Fruit fly (Drosophila melanogaster) whole organism, pupa: Measurements from ENCODE around the gene phtm.

ENCODE experiments used
- CG10348 ChIP-seq: fragments of 200-800 bp; sonication (Bioruptor generic); IDR thresholded peaks from 2 replicates; pipeline ENCODE4 v1.3.6; 2022; ENCODE audit warnings: missing biosample characterization, missing genetic modification characterization
- CG12605 ChIP-seq: fragments of 200-800 bp; sonication (Bioruptor generic); IDR thresholded peaks from 2 replicates; pipeline ENCODE4 v1.3.6; 2022; ENCODE audit warnings: missing biosample characterization, missing genetic modification characterization
- CG13204 ChIP-seq: fragments of 200-800 bp; sonication (Bioruptor generic); optimal IDR thresholded peaks from 2 replicates; lab custom pipeline; 2018; ENCODE audit warnings: missing biosample characterization, mild to moderate bottlenecking, missing genetic modification characterization, moderate library complexity
- CG14655 ChIP-seq: fragments of 200-800 bp; sonication (Bioruptor generic); optimal IDR thresholded peaks from 3 replicates; lab custom pipeline; 2017; ENCODE audit warnings: mild to moderate bottlenecking, missing biosample characterization, missing genetic modification reagents, missing genetic modification characterization
- CG15710 ChIP-seq: fragments of 200-800 bp; sonication (Bioruptor generic); optimal IDR thresholded peaks from 2 replicates; lab custom pipeline; 2018; ENCODE audit warnings: missing biosample characterization, mild to moderate bottlenecking, missing genetic modification characterization, moderate library complexity
- CG17806 ChIP-seq: fragments of 200-800 bp; sonication (Bioruptor generic); optimal IDR thresholded peaks from 2 replicates; lab custom pipeline; 2018; ENCODE audit warnings: missing biosample characterization, mild to moderate bottlenecking, missing genetic modification characterization, moderate library complexity
- CG32121 ChIP-seq: fragments of 200-800 bp; sonication (Bioruptor generic); IDR thresholded peaks from 2 replicates; pipeline ENCODE4 v1.3.6; 2022; ENCODE audit warnings: missing biosample characterization, missing genetic modification characterization
- CG34367 ChIP-seq: fragments of 200-800 bp; sonication (Bioruptor generic); optimal IDR thresholded peaks from 2 replicates; lab custom pipeline; 2018; ENCODE audit warnings: missing biosample characterization, mild to moderate bottlenecking, missing genetic modification characterization
- CG4496 ChIP-seq: fragments of 200-800 bp; sonication (Bioruptor generic); IDR thresholded peaks from 3 replicates; pipeline ENCODE4 v1.3.6; 2022; ENCODE audit warnings: missing biosample characterization, missing genetic modification characterization
- CG8159 ChIP-seq: fragments of 200-800 bp; sonication (Bioruptor generic); optimal IDR thresholded peaks from 3 replicates; lab custom pipeline; 2018; ENCODE audit warnings: missing biosample characterization, mild to moderate bottlenecking, missing genetic modification characterization, moderate library complexity
- CG8301 ChIP-seq: fragments of 200-800 bp; sonication (Bioruptor generic); optimal IDR thresholded peaks from 2 replicates; lab custom pipeline; 2018; ENCODE audit warnings: missing biosample characterization, mild to moderate bottlenecking, missing genetic modification characterization
- CG9948 ChIP-seq: fragments of 200-800 bp; sonication (Bioruptor generic); optimal IDR thresholded peaks from 2 replicates; lab custom pipeline; 2018; ENCODE audit warnings: missing biosample characterization, mild to moderate bottlenecking, missing genetic modification characterization, moderate library complexity
- D1 ChIP-seq: fragments of 200-800 bp; sonication (Bioruptor generic); optimal IDR thresholded peaks from 2 replicates; lab custom pipeline; 2018; ENCODE audit warnings: missing biosample characterization, mild to moderate bottlenecking, missing genetic modification characterization, moderate library complexity
- EcR ChIP-seq: fragments of 200-800 bp; sonication (Bioruptor generic); optimal IDR thresholded peaks from 3 replicates; lab custom pipeline; 2019; ENCODE audit warnings: missing biosample characterization, missing genetic modification characterization, mild to moderate bottlenecking, moderate library complexity, missing genetic modification reagents
- Ets98B ChIP-seq: fragments of 200-800 bp; sonication (Bioruptor generic); IDR thresholded peaks from 2 replicates; pipeline ENCODE4 v1.3.6; 2022; ENCODE audit warnings: missing biosample characterization, missing genetic modification characterization
- Pif1A ChIP-seq: fragments of 200-800 bp; sonication (Bioruptor generic); optimal IDR thresholded peaks from 3 replicates; lab custom pipeline; 2016; ENCODE audit warnings: missing biosample characterization, missing genetic modification characterization
- Pif1B ChIP-seq: fragments of 200-800 bp; sonication (Bioruptor generic); optimal IDR thresholded peaks from 3 replicates; lab custom pipeline; 2016; ENCODE audit warnings: missing biosample characterization, missing genetic modification characterization
- Snoo ChIP-seq: fragments of 200-800 bp; sonication (Bioruptor generic); optimal IDR thresholded peaks from 3 replicates; lab custom pipeline; 2017; ENCODE audit warnings: missing biosample characterization, mild to moderate bottlenecking, missing genetic modification characterization, inconsistent platforms
- fd96Ca ChIP-seq: fragments of 200-800 bp; sonication (Bioruptor generic); IDR thresholded peaks from 3 replicates; pipeline ENCODE4 v1.3.6; 2022; ENCODE audit warnings: missing biosample characterization, missing genetic modification characterization
- gl ChIP-seq: fragments of 200-800 bp; sonication (Bioruptor generic); optimal IDR thresholded peaks from 2 replicates; lab custom pipeline; 2018; ENCODE audit warnings: missing biosample characterization, mild to moderate bottlenecking, missing genetic modification characterization
- rn ChIP-seq: fragments of 200-800 bp; sonication (Bioruptor generic); IDR thresholded peaks from 2 replicates; pipeline ENCODE4 v1.3.6; 2022; ENCODE audit warnings: missing biosample characterization, missing genetic modification characterization

phtm gene

DNA sequence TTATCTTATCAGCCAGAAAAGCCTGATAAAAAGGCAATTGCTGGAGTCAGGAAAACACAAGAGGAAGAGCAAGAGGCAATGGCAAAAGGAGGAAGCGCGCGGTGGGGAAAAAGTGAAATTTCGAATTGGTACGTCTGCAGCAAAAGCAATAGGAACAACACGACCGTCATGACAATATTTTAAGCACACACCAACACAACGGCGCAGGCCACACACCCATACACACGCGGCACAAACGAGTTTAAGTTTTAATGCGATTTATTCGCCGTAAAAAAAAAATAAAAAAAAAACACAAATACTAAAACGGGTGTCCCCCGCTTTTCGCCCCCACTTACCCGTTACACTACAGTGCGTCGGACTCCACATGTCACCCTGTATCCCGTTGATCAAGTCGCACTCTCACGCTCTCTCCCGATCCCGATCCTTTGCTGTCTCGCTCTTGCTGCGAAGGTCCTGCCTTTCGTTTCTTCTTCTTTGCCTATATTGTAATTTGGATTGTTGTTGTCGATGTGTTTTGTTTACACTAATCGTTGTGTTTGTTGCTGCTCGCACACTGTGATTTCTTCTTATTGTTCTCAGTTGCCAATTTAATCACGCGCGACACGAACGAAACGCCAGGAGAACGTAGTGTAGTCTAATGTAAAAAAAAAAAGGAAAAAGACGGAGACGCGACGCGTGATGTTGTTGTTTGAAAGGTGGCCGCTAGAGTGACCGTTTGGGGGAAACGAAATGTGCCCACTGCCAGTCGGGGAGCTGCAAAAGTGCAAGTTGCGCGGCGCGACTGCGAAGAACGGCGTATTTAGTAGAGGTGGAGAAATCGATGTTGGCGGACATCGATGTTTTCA is 38.5 kb upstream of the phtm start, which contains the start of gene Rip11:
Rip11 (minus strand) TSS at position 794 of the 845 bp plus-strand sequence.
- peak; percentile 77 for TF ChIP-seq Snoo (tag; lab: Kevin White, UChicago)
- TF ChIP-seq rn = peak; percentile 44; the same call in 1 of the 2 replicates
- peak; percentile 67 for TF ChIP-seq CG15710 (tag; lab: Kevin White, UChicago)
- TF ChIP-seq Pif1B (GFP tag; lab: Kevin White, UChicago) = peak; percentile 69
- TF ChIP-seq gl = peak; percentile 80
- TF ChIP-seq EcR (GFP tag; lab: Kevin White, UChicago) = peak; percentile 71
- TF ChIP-seq CG9948 (tag; lab: Kevin White, UChicago) = peak; percentile 45
- peak; percentile 89 for TF ChIP-seq Ets98B (GFP tag; lab: Robert Waterston, UW)
- peak; percentile 87 for TF ChIP-seq CG4496 (GFP tag; lab: Robert Waterston, UW)
- peak; percentile 87 for TF ChIP-seq fd96Ca (GFP tag; lab: Robert Waterston, UW)
- no peak for TF ChIP-seq CG10348 (GFP tag; lab: Robert Waterston, UW)
- peak; percentile 87 for TF ChIP-seq CG13204 (GFP tag; lab: Kevin White, UChicago)
- peak; percentile 75 for TF ChIP-seq CG32121 (GFP tag; lab: Robert Waterston, UW)
- TF ChIP-seq CG8301 = peak; percentile 59
- TF ChIP-seq CG12605 (GFP tag; lab: Robert Waterston, UW) = peak; percentile 68
- TF ChIP-seq CG17806 (tag; lab: Kevin White, UChicago) = peak; percentile 53
- TF ChIP-seq D1 = no peak
- peak; percentile 65 for TF ChIP-seq CG8159 (tag; lab: Kevin White, UChicago)
- no peak for TF ChIP-seq CG14655 (GFP tag; lab: Kevin White, UChicago)
- peak; percentile 56 for TF ChIP-seq CG34367 (tag; lab: Kevin White, UChicago)
- TF ChIP-seq Pif1A (GFP tag; lab: Kevin White, UChicago) = peak; percentile 80
- TF ChIP-seq, all 21 proteins: peak for 18

DNA sequence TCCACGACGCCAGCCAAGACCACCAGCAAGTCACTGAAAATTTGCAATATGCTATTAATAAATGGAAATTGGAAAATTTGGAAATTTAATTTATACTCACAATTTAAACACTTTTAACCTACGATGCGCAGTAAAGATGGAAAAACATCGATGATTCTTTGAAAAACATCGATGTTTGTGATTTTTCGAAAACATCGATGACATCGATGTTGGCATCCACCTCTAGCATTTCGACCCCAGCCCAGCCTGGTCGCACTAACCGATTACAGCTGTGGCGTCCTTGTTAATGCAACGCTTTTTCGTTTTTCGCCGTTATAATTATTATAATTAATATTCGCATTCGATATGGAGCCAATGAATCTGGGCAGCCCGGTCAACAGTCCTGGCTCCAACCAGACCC is 37.6 kb upstream of the phtm start, which contains the start of gene Nup35:
Nup35 (plus strand) TSS at position 222 of the 400 bp plus-strand sequence.
- TF ChIP-seq CG12605 (GFP tag; lab: Robert Waterston, UW) (no peak), CG34367 (tag; lab: Kevin White, UChicago) (no peak), rn (no peak), CG9948 (tag; lab: Kevin White, UChicago) (no peak), CG32121 (GFP tag; lab: Robert Waterston, UW) (no peak), Ets98B (GFP tag; lab: Robert Waterston, UW) (no peak), CG15710 (tag; lab: Kevin White, UChicago) (no peak), CG17806 (tag; lab: Kevin White, UChicago) (no peak), Pif1A (GFP tag; lab: Kevin White, UChicago) (no peak), CG14655 (GFP tag; lab: Kevin White, UChicago) (no peak)

DNA sequence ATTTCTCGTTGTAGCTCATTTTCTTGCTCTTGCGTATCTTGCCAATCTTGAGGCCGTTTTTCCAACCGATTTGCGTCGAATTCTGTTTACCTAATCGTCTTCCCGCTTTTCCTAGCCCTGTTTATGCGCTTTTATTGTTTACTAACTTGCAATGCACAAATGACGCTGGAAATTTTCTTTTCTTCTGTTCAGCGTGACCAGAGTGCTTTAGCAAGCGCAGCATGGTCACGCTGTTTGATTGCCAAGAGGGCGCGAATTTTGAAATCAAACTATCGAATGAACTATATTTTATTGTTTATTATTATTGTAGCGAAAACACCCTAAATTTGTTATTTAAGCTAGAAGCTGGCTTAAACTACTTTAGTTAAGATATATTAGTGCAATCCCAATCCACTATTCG is 35.3 kb upstream of the phtm start, which contains the start of gene Hou:
Hou (minus strand) TSS at position 193 of the 400 bp plus-strand sequence.
- no peak for TF ChIP-seq gl
- TF ChIP-seq Pif1B (GFP tag; lab: Kevin White, UChicago) = no peak
- no peak for TF ChIP-seq Pif1A (GFP tag; lab: Kevin White, UChicago)
- TF ChIP-seq CG12605 (GFP tag; lab: Robert Waterston, UW) = no peak
- no peak for TF ChIP-seq Snoo (tag; lab: Kevin White, UChicago)
- no peak for TF ChIP-seq CG34367 (tag; lab: Kevin White, UChicago)
- no peak for TF ChIP-seq EcR (GFP tag; lab: Kevin White, UChicago)
- no peak for TF ChIP-seq CG17806 (tag; lab: Kevin White, UChicago)

DNA sequence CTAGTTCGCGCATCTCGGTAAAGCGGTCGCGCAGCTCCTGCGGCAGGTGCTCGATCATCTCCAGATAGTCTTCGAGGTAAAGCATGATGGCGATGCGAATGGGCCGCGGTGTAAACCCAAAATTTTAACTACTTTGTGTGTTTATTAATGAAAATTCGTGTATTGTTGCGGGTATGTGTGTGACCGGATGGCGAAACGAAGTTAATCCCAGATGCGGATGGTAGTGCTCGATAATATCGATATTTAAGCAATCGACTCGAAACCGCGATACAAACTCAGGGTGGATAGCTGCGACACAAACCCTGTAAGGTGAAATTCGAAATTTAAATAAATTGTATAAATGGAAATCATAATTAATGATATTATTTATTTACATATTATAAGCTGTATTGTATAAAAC is 32.7 kb upstream of the phtm start, which contains the start of gene Ing3:
Ing3 (minus strand) TSS at position 213 of the 400 bp plus-strand sequence.
- TF ChIP-seq Pif1B (GFP tag; lab: Kevin White, UChicago) = no peak

DNA sequence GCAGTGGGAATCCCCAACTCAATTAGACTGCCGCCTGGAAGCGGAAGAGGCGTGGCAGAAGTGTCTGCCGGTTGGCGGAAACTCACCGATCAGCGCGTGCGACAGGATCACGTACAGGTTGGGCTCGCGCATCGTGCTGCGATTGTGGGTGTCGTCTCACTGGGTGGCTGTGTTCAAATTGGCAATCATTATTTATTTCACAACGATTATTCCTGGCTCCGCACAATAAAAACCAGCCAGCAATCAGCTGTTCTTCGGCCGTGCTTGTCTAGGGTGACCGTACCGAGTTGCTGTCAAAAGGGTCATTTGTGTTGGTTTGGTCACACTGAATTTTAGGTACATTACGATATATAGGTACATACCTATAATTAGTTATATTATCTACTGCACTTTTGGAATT is 28.6 kb upstream of the phtm start, which contains the start of gene CG6659:
CG6659 (minus strand) TSS at position 275 of the 400 bp plus-strand sequence.
- TF ChIP-seq Pif1A (GFP tag; lab: Kevin White, UChicago) (no peak), CG14655 (GFP tag; lab: Kevin White, UChicago) (no peak), Ets98B (GFP tag; lab: Robert Waterston, UW) (no peak), fd96Ca (GFP tag; lab: Robert Waterston, UW) (no peak), CG12605 (GFP tag; lab: Robert Waterston, UW) (no peak), CG8301 (no peak), CG8159 (tag; lab: Kevin White, UChicago) (no peak), gl (no peak), CG17806 (tag; lab: Kevin White, UChicago) (no peak), CG32121 (GFP tag; lab: Robert Waterston, UW) (no peak), Snoo (tag; lab: Kevin White, UChicago) (no peak), CG10348 (GFP tag; lab: Robert Waterston, UW) (no peak), EcR (GFP tag; lab: Kevin White, UChicago) (no peak)
